Worm (Caenorhabditis elegans): ENCODE results near the gene C03G5.14.

ce11 chrX:8550099-8550498 is 28.4 kb downstream of the C03G5.14 start:
- TF ChIP-seq dao-5 (tag; optimal IDR thresholded peaks at IDR 0.05) (no peak), W03F9.2 (tag; optimal IDR thresholded peaks at IDR 0.05) (no peak)

All from whole organism, L4/young adult.